Fruit fly (Drosophila melanogaster) whole organism, embryonic: ENCODE results near the gene Ubc6.
A peak's percentile ranks its signal among the peaks of the same experiment; 100 is the strongest.

ENCODE experiments used
- Atf-2 ChIP-seq: fragments of 200-800 bp; sonication (Bioruptor generic); optimal IDR thresholded peaks from 2 replicates; lab custom pipeline; 2016; ENCODE audit warnings: missing biosample characterization, missing genetic modification characterization
- Atf6 ChIP-seq: fragments of 200-800 bp; sonication (Bioruptor generic); IDR thresholded peaks from 2 replicates; pipeline ENCODE4 v1.3.6; 2022; ENCODE audit warnings: missing biosample characterization, missing genetic modification characterization
- CG10979 ChIP-seq: fragments of 200-800 bp; sonication (Bioruptor generic); optimal IDR thresholded peaks from 2 replicates; lab custom pipeline; 2018; ENCODE audit warnings: missing biosample characterization, mild to moderate bottlenecking, missing genetic modification characterization, moderate library complexity
- CG11093 ChIP-seq: fragments of 200-800 bp; sonication (Bioruptor generic); IDR thresholded peaks from 3 replicates; pipeline ENCODE4 v1.3.6; 2022; ENCODE audit warnings: missing biosample characterization, missing genetic modification characterization
- CG12104 ChIP-seq: fragments of 200-800 bp; sonication (Bioruptor generic); optimal IDR thresholded peaks from 3 replicates; lab custom pipeline; 2016; ENCODE audit warnings: missing biosample characterization, missing genetic modification characterization
- CG14860 ChIP-seq: fragments of 200-800 bp; sonication (Bioruptor generic); IDR thresholded peaks from 3 replicates; pipeline ENCODE4 v1.3.6; 2022; ENCODE audit warnings: missing biosample characterization, missing genetic modification characterization; ENCODE audit not compliant: partially characterized antibody
- CG15073 ChIP-seq: fragments of 200-800 bp; sonication (Bioruptor generic); optimal IDR thresholded peaks from 2 replicates; lab custom pipeline; 2016; ENCODE audit warnings: missing biosample characterization, missing genetic modification characterization
- CG1603 ChIP-seq: fragments of 200-800 bp; sonication (Bioruptor generic); optimal IDR thresholded peaks from 2 replicates; lab custom pipeline; 2019; ENCODE audit warnings: missing biosample characterization, mild to moderate bottlenecking, missing genetic modification characterization, moderate library complexity
- CG16815 ChIP-seq: fragments of 200-800 bp; sonication (Bioruptor generic); optimal IDR thresholded peaks from 3 replicates; lab custom pipeline; 2017; ENCODE audit warnings: missing biosample characterization, mild to moderate bottlenecking, missing genetic modification characterization
- CG17568 ChIP-seq: fragments of 200-800 bp; sonication (Bioruptor generic); optimal IDR thresholded peaks from 2 replicates; lab custom pipeline; 2018; ENCODE audit warnings: missing biosample characterization, mild to moderate bottlenecking, missing genetic modification characterization, moderate library complexity
- CG18619 ChIP-seq: fragments of 200-800 bp; sonication (Bioruptor generic); optimal IDR thresholded peaks from 3 replicates; lab custom pipeline; 2017; ENCODE audit warnings: missing biosample characterization, mild to moderate bottlenecking, missing genetic modification characterization
- CG2889 ChIP-seq: fragments of 200-800 bp; sonication (Bioruptor generic); IDR thresholded peaks from 3 replicates; pipeline ENCODE4 v1.3.6; 2022; ENCODE audit warnings: missing biosample characterization, missing genetic modification characterization
- CG30403 ChIP-seq: fragments of 200-800 bp; sonication (Bioruptor generic); optimal IDR thresholded peaks from 3 replicates; lab custom pipeline; 2016; ENCODE audit warnings: missing biosample characterization, missing genetic modification characterization
- CG31441 ChIP-seq: fragments of 200-800 bp; sonication (Bioruptor generic); IDR thresholded peaks from 2 replicates; pipeline ENCODE4 v1.3.6; 2022; ENCODE audit warnings: missing biosample characterization, missing genetic modification characterization
- CG8924 ChIP-seq: fragments of 200-800 bp; optimal IDR thresholded peaks from 3 replicates; lab custom pipeline; 2019; ENCODE audit warnings: missing biosample characterization, mild to moderate bottlenecking, missing genetic modification characterization, moderate library complexity
- CG9727 ChIP-seq: fragments of 200-800 bp; sonication (Bioruptor generic); optimal IDR thresholded peaks from 3 replicates; lab custom pipeline; 2017; ENCODE audit warnings: missing biosample characterization, mild to moderate bottlenecking, missing genetic modification characterization
- CG9817 ChIP-seq: fragments of 200-800 bp; sonication (Bioruptor generic); optimal IDR thresholded peaks from 2 replicates; lab custom pipeline; 2018; ENCODE audit warnings: missing biosample characterization, mild to moderate bottlenecking, missing genetic modification characterization, moderate library complexity
- CoRest ChIP-seq: fragments of 200-800 bp; sonication (Bioruptor generic); optimal IDR thresholded peaks from 3 replicates; lab custom pipeline; 2018; ENCODE audit warnings: missing biosample characterization, mild to moderate bottlenecking, missing genetic modification characterization, moderate library complexity
- Elba2 ChIP-seq: fragments of 200-800 bp; sonication (Bioruptor generic); optimal IDR thresholded peaks from 3 replicates; lab custom pipeline; 2016; ENCODE audit warnings: missing biosample characterization, missing genetic modification characterization
- Gsc ChIP-seq: fragments of 200-800 bp; sonication (Bioruptor generic); IDR thresholded peaks from 2 replicates; pipeline ENCODE4 v1.3.6; 2022; ENCODE audit warnings: missing biosample characterization, missing genetic modification characterization
- H2.0 ChIP-seq: fragments of 200-800 bp; sonication (Bioruptor generic); IDR thresholded peaks from 2 replicates; pipeline ENCODE4 v1.3.6; 2022; ENCODE audit warnings: missing biosample characterization, missing genetic modification characterization
- Hey ChIP-seq: fragments of 200-800 bp; sonication (Bioruptor generic); optimal IDR thresholded peaks from 3 replicates; lab custom pipeline; 2018; ENCODE audit warnings: missing biosample characterization, mild to moderate bottlenecking, missing genetic modification characterization
- HmgD ChIP-seq: fragments of 200-800 bp; sonication (Bioruptor generic); optimal IDR thresholded peaks from 3 replicates; lab custom pipeline; 2016; ENCODE audit warnings: missing biosample characterization, missing genetic modification characterization
- HmgZ ChIP-seq: fragments of 200-800 bp; sonication (Bioruptor generic); optimal IDR thresholded peaks from 2 replicates; lab custom pipeline; 2018; ENCODE audit warnings: missing biosample characterization, mild to moderate bottlenecking, missing genetic modification characterization
- Mad ChIP-seq: fragments of 200-800 bp; sonication (Bioruptor generic); optimal IDR thresholded peaks from 2 replicates; lab custom pipeline; 2016; ENCODE audit warnings: missing biosample characterization, missing genetic modification characterization
- Med ChIP-seq: fragments of 200-800 bp; sonication (Bioruptor generic); peaks from one replicate; lab custom pipeline; 2016; ENCODE audit warnings: missing biosample characterization, missing genetic modification characterization, mild to moderate bottlenecking, inconsistent platforms, moderate library complexity
- Meics ChIP-seq: fragments of 200-800 bp; sonication (Bioruptor generic); optimal IDR thresholded peaks from 2 replicates; lab custom pipeline; 2017; ENCODE audit warnings: missing biosample characterization, mild to moderate bottlenecking, missing genetic modification characterization
- NFAT ChIP-seq: fragments of 200-800 bp; sonication (Bioruptor generic); IDR thresholded peaks from 2 replicates; pipeline ENCODE4 v1.3.6; 2022; ENCODE audit warnings: missing biosample characterization, missing genetic modification characterization
- Nf-YC ChIP-seq: fragments of 200-800 bp; optimal IDR thresholded peaks from 3 replicates; lab custom pipeline; 2019; ENCODE audit warnings: missing biosample characterization, mild to moderate bottlenecking, missing genetic modification characterization, moderate library complexity
- PHDP ChIP-seq: fragments of 200-800 bp; sonication (Bioruptor generic); optimal IDR thresholded peaks from 3 replicates; lab custom pipeline; 2018; ENCODE audit warnings: missing biosample characterization, mild to moderate bottlenecking, missing genetic modification characterization, moderate library complexity
- Pdp1 ChIP-seq, 2 experiments: fragments of 200-800 bp; sonication (Bioruptor generic); optimal IDR thresholded peaks; 3 replicates each; lab custom pipeline; 2016; ENCODE audit warnings: missing biosample characterization in 2 of 2, missing genetic modification characterization in 2 of 2, mild to moderate bottlenecking in 1 of 2, moderate library complexity in 1 of 2
- Side ChIP-seq: fragments of 200-800 bp; sonication (Bioruptor generic); optimal IDR thresholded peaks from 2 replicates; lab custom pipeline; 2016; ENCODE audit warnings: missing biosample characterization, missing genetic modification characterization
- Spps ChIP-seq: fragments of 200-800 bp; sonication (Bioruptor generic); optimal IDR thresholded peaks from 2 replicates; lab custom pipeline; 2018; ENCODE audit warnings: missing biosample characterization, mild to moderate bottlenecking, missing genetic modification characterization
- Xrp1 ChIP-seq: fragments of 200-800 bp; sonication (Bioruptor generic); IDR thresholded peaks from 2 replicates; pipeline ENCODE4 v1.3.6; 2022; ENCODE audit warnings: missing biosample characterization, missing genetic modification characterization
- bigmax ChIP-seq: fragments of 200-800 bp; sonication (Bioruptor generic); optimal IDR thresholded peaks from 2 replicates; lab custom pipeline; 2018; ENCODE audit warnings: missing biosample characterization, mild to moderate bottlenecking, missing genetic modification characterization
- cas ChIP-seq: fragments of 200-800 bp; sonication (Bioruptor generic); IDR thresholded peaks from 2 replicates; pipeline ENCODE4 v1.3.6; 2022; ENCODE audit warnings: missing biosample characterization, missing genetic modification characterization
- dmrt99B ChIP-seq: fragments of 200-800 bp; sonication (Bioruptor generic); optimal IDR thresholded peaks from 2 replicates; lab custom pipeline; 2018; ENCODE audit warnings: missing biosample characterization, mild to moderate bottlenecking, missing genetic modification characterization, moderate library complexity
- dysf ChIP-seq: fragments of 200-800 bp; sonication (Bioruptor generic); IDR thresholded peaks from 3 replicates; pipeline ENCODE4 v1.3.6; 2022; ENCODE audit warnings: missing biosample characterization, missing genetic modification characterization
- ems ChIP-seq: fragments of 200-800 bp; sonication (Bioruptor generic); optimal IDR thresholded peaks from 3 replicates; lab custom pipeline; 2016; ENCODE audit warnings: missing biosample characterization, missing genetic modification characterization
- gcm ChIP-seq: fragments of 200-800 bp; sonication (Bioruptor generic); optimal IDR thresholded peaks from 2 replicates; lab custom pipeline; 2019; ENCODE audit warnings: missing biosample characterization, mild to moderate bottlenecking, missing genetic modification characterization, moderate library complexity
- insv ChIP-seq, 2 experiments: fragments of 200-800 bp; sonication (Bioruptor generic); optimal IDR thresholded peaks; 3 replicates each; lab custom pipeline; 2016 to 2018; ENCODE audit warnings: missing biosample characterization in 2 of 2, missing genetic modification characterization in 2 of 2
- ken ChIP-seq: fragments of 200-800 bp; sonication (Bioruptor generic); IDR thresholded peaks from 3 replicates; pipeline ENCODE4 v1.3.6; 2022; ENCODE audit warnings: missing biosample characterization, missing genetic modification characterization
- kni ChIP-seq: fragments of 200-800 bp; sonication (Bioruptor generic); optimal IDR thresholded peaks from 3 replicates; lab custom pipeline; 2017; ENCODE audit warnings: mild to moderate bottlenecking, missing biosample characterization, missing genetic modification reagents, missing genetic modification characterization
- lov ChIP-seq, 2 experiments: fragments of 200-800 bp in 1 of 2; fragments of >200 bp in 1 of 2; sonication (Bioruptor generic) in 1 of 2; IDR thresholded peaks in 1 of 2; optimal IDR thresholded peaks in 1 of 2; 2 replicates in 1 of 2; 3 replicates in 1 of 2; pipeline versions ENCODE4 v1.3.6 to Lab custom; 2017 to 2022; ENCODE audit warnings: missing biosample characterization in 1 of 2, missing genetic modification characterization in 1 of 2
- nom ChIP-seq: fragments of 200-800 bp; sonication (Bioruptor generic); optimal IDR thresholded peaks from 2 replicates; lab custom pipeline; 2017; ENCODE audit warnings: missing biosample characterization, missing genetic modification characterization, mild to moderate bottlenecking, moderate library complexity, missing genetic modification reagents
- pb ChIP-seq: fragments of 200-800 bp; sonication (Bioruptor generic); optimal IDR thresholded peaks from 3 replicates; lab custom pipeline; 2016; ENCODE audit warnings: missing biosample characterization, missing genetic modification characterization
- sob ChIP-seq: fragments of 200-800 bp; sonication (Bioruptor generic); IDR thresholded peaks from 2 replicates; pipeline ENCODE4 v1.3.6; 2022; ENCODE audit warnings: missing biosample characterization, missing genetic modification characterization
- wdn ChIP-seq: fragments of 200-800 bp; sonication (Bioruptor generic); IDR thresholded peaks from 2 replicates; pipeline ENCODE4 v1.3.6; 2022; ENCODE audit warnings: missing biosample characterization, missing genetic modification characterization
- zf30C ChIP-seq: fragments of 200-800 bp; sonication (Bioruptor generic); optimal IDR thresholded peaks from 3 replicates; lab custom pipeline; 2018; ENCODE audit warnings: missing biosample characterization, mild to moderate bottlenecking, missing genetic modification characterization

The Ubc6 gene

dm6 chr3R:4995549-4996277, 43.2 kb upstream of the Ubc6 start (continued):
- no peak for TF ChIP-seq Nf-YC (tag; lab: Kevin White, UChicago)
- peak; percentile 28 for TF ChIP-seq Hey (tag; lab: Kevin White, UChicago)
- TF ChIP-seq CG17568 (GFP tag; lab: Kevin White, UChicago): peak; percentile 10
- no peak for TF ChIP-seq CG2889
- TF ChIP-seq CG18619 (GFP tag; lab: Kevin White, UChicago): no peak
- TF ChIP-seq CG14860 (GFP tag; lab: Robert Waterston, UW): no peak
- TF ChIP-seq CG11093 (GFP tag; lab: Robert Waterston, UW): no peak
- no peak for TF ChIP-seq sob (GFP tag; lab: Robert Waterston, UW)
- no peak for TF ChIP-seq insv (GFP tag; optimal IDR thresholded peaks at IDR 0.05; lab: Kevin White, UChicago)
- 0 out of 2 replicates have a peak, but pooled peaks have one; percentile 16 for TF ChIP-seq CG31441
- TF ChIP-seq zf30C (GFP tag; lab: Kevin White, UChicago): peak; percentile 71
- TF ChIP-seq NFAT (GFP tag; lab: Robert Waterston, UW): no peak
- TF ChIP-seq HmgZ (tag; lab: Kevin White, UChicago): no peak
- no peak for TF ChIP-seq Spps (tag; lab: Kevin White, UChicago)
- TF ChIP-seq Elba2 (GFP tag; lab: Kevin White, UChicago): no peak
- no peak for TF ChIP-seq HmgD (GFP tag; lab: Kevin White, UChicago)
- no peak for TF ChIP-seq PHDP (tag; lab: Kevin White, UChicago)
- TF ChIP-seq CG9727: peak; percentile 6
- TF ChIP-seq Meics (GFP tag; lab: Kevin White, UChicago): no peak
- TF ChIP-seq Med (GFP tag; lab: Kevin White, UChicago): peak; percentile 64
- no peak for TF ChIP-seq Gsc (GFP tag; lab: Robert Waterston, UW)
- peak; percentile 16 for TF ChIP-seq Mad (GFP tag; lab: Kevin White, UChicago)
- peak; percentile 17 for TF ChIP-seq CG1603 (tag; lab: Kevin White, UChicago)
- TF ChIP-seq CG9817: no peak
- TF ChIP-seq H2.0 (GFP tag; lab: Robert Waterston, UW): 0 out of 2 replicates have a peak, but pooled peaks have one; percentile 13
- no peak for TF ChIP-seq Atf6 (GFP tag; lab: Robert Waterston, UW)
- TF ChIP-seq CG30403 (GFP tag; lab: Kevin White, UChicago): peak; percentile 5
- TF ChIP-seq CG16815 (GFP tag; lab: Kevin White, UChicago): no peak
- no peak for TF ChIP-seq CG15073
- TF ChIP-seq pb (GFP tag; lab: Kevin White, UChicago): no peak
- TF ChIP-seq Atf-2 (GFP tag; lab: Kevin White, UChicago): no peak
- TF ChIP-seq ems: no peak
- TF ChIP-seq ken (GFP tag; lab: Robert Waterston, UW): peak; percentile 35; the same call in 1 of the 3 replicates
- no peak for TF ChIP-seq wdn (GFP tag; lab: Robert Waterston, UW)
- TF ChIP-seq Side (GFP tag; lab: Kevin White, UChicago): no peak
- TF ChIP-seq cas (GFP tag; lab: Robert Waterston, UW): no peak
- TF ChIP-seq lov (optimal IDR thresholded peaks at IDR 0.05; lab: Kevin White, UChicago): no peak
- no peak for TF ChIP-seq lov (GFP tag; IDR thresholded peaks at IDR 0.05; lab: Robert Waterston, UW)
- peak; percentile 72 for TF ChIP-seq kni (GFP tag; lab: Kevin White, UChicago)
- TF ChIP-seq CG10979: peak; percentile 38
- no peak for TF ChIP-seq dysf (GFP tag; lab: Robert Waterston, UW)
- no peak for TF ChIP-seq bigmax (GFP tag; lab: Kevin White, UChicago)
- TF ChIP-seq CG8924 (tag; lab: Kevin White, UChicago): no peak
- TF ChIP-seq dmrt99B (tag; lab: Kevin White, UChicago): peak; percentile 29
- TF ChIP-seq Xrp1 (GFP tag; lab: Robert Waterston, UW): peak; percentile 55; the same call in 1 of the 2 replicates
- no peak for TF ChIP-seq CG12104 (GFP tag; lab: Kevin White, UChicago)
- no peak for TF ChIP-seq nom
- peak in 1 of 2 experiments; percentile 48 for TF ChIP-seq Pdp1 (GFP tag; optimal IDR thresholded peaks at IDR 0.05; lab: Kevin White, UChicago)
- TF ChIP-seq CoRest (tag; lab: Kevin White, UChicago): peak; percentile 10
- peak; percentile 38 for TF ChIP-seq gcm (GFP tag; lab: Kevin White, UChicago)
